Worm (Caenorhabditis elegans) whole organism, L2 larva: ENCODE data around the gene kat-1.

Experiments
- C34F6.9 ChIP-seq: fragments of 150-350 bp; optimal IDR thresholded peaks from 2 replicates; lab custom pipeline; 2014; ENCODE audit warnings: missing biosample characterization, missing genetic modification characterization
- F13H6.1 ChIP-seq: sonication (generic microtip); optimal IDR thresholded peaks from 2 replicates; lab custom pipeline; 2016; ENCODE audit warnings: missing genetic modification characterization, missing compliant biosample characterization
- R02D3.7 ChIP-seq: fragments of 150-350 bp; optimal IDR thresholded peaks from 2 replicates; lab custom pipeline; 2014; ENCODE audit warnings: missing biosample characterization, missing genetic modification characterization
- ZK546.5 ChIP-seq: sonication (generic microtip); optimal IDR thresholded peaks from 2 replicates; lab custom pipeline; 2017; ENCODE audit warnings: missing biosample characterization, missing genetic modification characterization
- alr-1 ChIP-seq: fragments of 150-350 bp; optimal IDR thresholded peaks from 2 replicates; lab custom pipeline; 2014; ENCODE audit warnings: missing biosample characterization, missing genetic modification characterization
- aly-2 ChIP-seq: fragments of 150-350 bp; optimal IDR thresholded peaks from 2 replicates; lab custom pipeline; 2014; ENCODE audit warnings: missing biosample characterization, missing genetic modification characterization
- ama-1 ChIP-seq: fragments of 150-350 bp; optimal IDR thresholded peaks from 2 replicates; lab custom pipeline; 2018; ENCODE audit warnings: inconsistent platforms
- ceh-82 ChIP-seq: fragments of 150-350 bp; optimal IDR thresholded peaks from 2 replicates; lab custom pipeline; 2014; ENCODE audit warnings: missing biosample characterization, missing genetic modification characterization
- crh-2 ChIP-seq: sonication (generic microtip); optimal IDR thresholded peaks from 2 replicates; lab custom pipeline; 2017; ENCODE audit warnings: missing biosample characterization, missing genetic modification characterization
- dmd-4 ChIP-seq: sonication (generic microtip); optimal IDR thresholded peaks from 2 replicates; lab custom pipeline; 2017; ENCODE audit warnings: missing biosample characterization, missing genetic modification characterization
- egl-27 ChIP-seq: sonication (generic microtip); optimal IDR thresholded peaks from 3 replicates; lab custom pipeline; 2017; ENCODE audit warnings: missing biosample characterization, missing genetic modification reagents, missing genetic modification characterization
- elt-1 ChIP-seq: fragments of 150-350 bp; optimal IDR thresholded peaks from 2 replicates; lab custom pipeline; 2014; ENCODE audit warnings: missing biosample characterization, missing genetic modification characterization
- elt-3 ChIP-seq: sonication (generic microtip); optimal IDR thresholded peaks from 2 replicates; lab custom pipeline; 2017; ENCODE audit warnings: missing biosample characterization, missing genetic modification characterization
- fos-1 ChIP-seq: fragments of 150-350 bp; optimal IDR thresholded peaks from 2 replicates; lab custom pipeline; 2014; ENCODE audit warnings: missing biosample characterization, missing genetic modification characterization
- gmeb-1 ChIP-seq: fragments of 150-350 bp; optimal IDR thresholded peaks from 2 replicates; lab custom pipeline; 2014; ENCODE audit warnings: missing biosample characterization, missing genetic modification characterization
- lin-13 ChIP-seq: fragments of 150-350 bp; optimal IDR thresholded peaks from 2 replicates; lab custom pipeline; 2014; ENCODE audit warnings: missing biosample characterization, missing genetic modification reagents, missing genetic modification characterization
- lin-39 ChIP-seq: fragments of 150-350 bp; optimal IDR thresholded peaks from 2 replicates; lab custom pipeline; 2014; ENCODE audit warnings: missing biosample characterization, missing genetic modification reagents, missing genetic modification characterization
- mab-5 ChIP-seq: fragments of 150-350 bp; optimal IDR thresholded peaks from 2 replicates; lab custom pipeline; 2014; ENCODE audit warnings: missing biosample characterization, missing genetic modification characterization
- mdl-1 ChIP-seq, 2 experiments: fragments of 150-350 bp in 1 of 2; sonication (generic microtip) in 1 of 2; optimal IDR thresholded peaks; 2 replicates each; lab custom pipeline; 2017; ENCODE audit warnings: missing biosample characterization in 2 of 2, missing genetic modification characterization in 2 of 2
- nhr-10 ChIP-seq: sonication (generic microtip); optimal IDR thresholded peaks from 2 replicates; lab custom pipeline; 2017; ENCODE audit warnings: missing biosample characterization, missing genetic modification characterization
- nhr-11 ChIP-seq: fragments of 150-350 bp; optimal IDR thresholded peaks from 2 replicates; lab custom pipeline; 2014; ENCODE audit warnings: missing biosample characterization, missing genetic modification characterization
- nhr-12 ChIP-seq: fragments of 150-350 bp; optimal IDR thresholded peaks from 2 replicates; lab custom pipeline; 2014; ENCODE audit warnings: missing biosample characterization, missing genetic modification characterization
- nhr-129 ChIP-seq: fragments of 150-350 bp; optimal IDR thresholded peaks from 2 replicates; lab custom pipeline; 2014; ENCODE audit warnings: missing biosample characterization, missing genetic modification characterization
- nhr-21 ChIP-seq: fragments of 150-350 bp; optimal IDR thresholded peaks from 2 replicates; lab custom pipeline; 2014; ENCODE audit warnings: missing biosample characterization, missing genetic modification characterization
- nhr-23 ChIP-seq: fragments of 150-350 bp; optimal IDR thresholded peaks from 2 replicates; lab custom pipeline; 2014; ENCODE audit warnings: missing biosample characterization, missing genetic modification reagents, missing genetic modification characterization
- nhr-25 ChIP-seq: fragments of 150-350 bp; sonication (generic microtip); optimal IDR thresholded peaks from 3 replicates; lab custom pipeline; 2014; ENCODE audit warnings: missing biosample characterization, missing genetic modification characterization
- nhr-6 ChIP-seq: fragments of 150-350 bp; optimal IDR thresholded peaks from 2 replicates; lab custom pipeline; 2014; ENCODE audit warnings: missing biosample characterization, missing genetic modification characterization
- nhr-77 ChIP-seq: fragments of 150-350 bp; optimal IDR thresholded peaks from 2 replicates; lab custom pipeline; 2014; ENCODE audit warnings: missing biosample characterization, missing genetic modification characterization
- peb-1 ChIP-seq: fragments of 150-350 bp; optimal IDR thresholded peaks from 2 replicates; lab custom pipeline; 2014; ENCODE audit warnings: missing biosample characterization, missing genetic modification characterization
- skn-1 ChIP-seq: sonication (generic microtip); optimal IDR thresholded peaks from 2 replicates; lab custom pipeline; 2017; ENCODE audit warnings: missing biosample characterization, missing genetic modification characterization
- sma-3 ChIP-seq: sonication (generic microtip); optimal IDR thresholded peaks from 2 replicates; lab custom pipeline; 2016; ENCODE audit warnings: missing genetic modification reagents, missing genetic modification characterization, missing compliant biosample characterization
- sma-9 ChIP-seq, 2 experiments: fragments of 150-350 bp in 1 of 2; sonication (generic microtip) in 1 of 2; optimal IDR thresholded peaks; 2 replicates each; lab custom pipeline; 2014 to 2016; ENCODE audit warnings: missing genetic modification characterization in 2 of 2, mild to moderate bottlenecking in 1 of 2, missing biosample characterization in 1 of 2, missing compliant biosample characterization in 1 of 2, missing genetic modification reagents in 1 of 2, moderate library complexity in 1 of 2
- snpc-4 ChIP-seq: fragments of 150-350 bp; optimal IDR thresholded peaks from 2 replicates; lab custom pipeline; 2014; ENCODE audit warnings: missing biosample characterization, missing genetic modification characterization
- unc-62 ChIP-seq: fragments of 150-350 bp; optimal IDR thresholded peaks from 2 replicates; lab custom pipeline; 2014; ENCODE audit warnings: missing biosample characterization, missing genetic modification reagents, missing genetic modification characterization
- ztf-1 ChIP-seq: fragments of 200-800 bp; sonication (Bioruptor generic); conservative IDR thresholded peaks from 2 replicates; pipeline ENCODE4 v1.3.6; 2022; ENCODE audit warnings: missing genetic modification characterization, missing compliant biosample characterization
- ztf-11 ChIP-seq: sonication (generic microtip); optimal IDR thresholded peaks from 2 replicates; lab custom pipeline; 2017; ENCODE audit warnings: missing biosample characterization, missing genetic modification characterization
- ztf-4 ChIP-seq: fragments of 150-350 bp; optimal IDR thresholded peaks from 2 replicates; lab custom pipeline; 2014; ENCODE audit warnings: missing biosample characterization, missing genetic modification characterization

Gene kat-1

DNA sequence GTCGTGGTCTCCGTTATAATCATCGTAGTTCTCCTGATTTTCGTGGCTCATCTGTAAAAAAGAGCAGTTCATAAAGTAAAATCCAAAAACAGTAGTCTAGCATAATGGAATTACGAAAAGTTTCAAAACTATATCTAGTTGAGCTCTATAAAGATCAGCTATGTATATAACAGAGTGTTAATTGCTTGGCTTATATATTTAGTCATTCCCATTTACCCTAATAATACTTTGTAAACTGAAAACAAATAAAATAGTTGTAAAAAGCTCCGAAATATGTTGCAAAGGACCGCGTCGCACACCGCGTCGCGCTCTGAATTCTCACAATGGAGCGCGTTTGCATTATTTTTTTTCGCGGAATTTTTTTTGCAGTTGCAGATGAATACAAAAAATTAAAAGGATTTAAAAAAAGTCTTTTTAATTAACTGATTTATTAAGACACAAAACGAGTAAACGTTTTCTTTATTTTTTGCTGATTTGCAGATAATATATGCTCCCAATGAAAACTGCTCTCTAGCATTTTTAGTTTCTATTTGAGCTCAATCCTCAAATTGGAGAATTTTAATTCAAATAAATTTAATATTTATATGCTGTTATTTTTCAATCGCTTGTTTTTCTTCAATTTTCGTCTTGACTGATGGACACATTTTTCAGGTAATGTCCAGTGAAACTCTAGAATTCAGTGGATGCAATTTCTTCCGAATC is 23.4 kb upstream of the kat-1 start, which contains the start of the genes tcer-1 and ZK1127.5 (continued):
- TF ChIP-seq nhr-23 (tag; lab: Kevin White, UChicago), result no peak
- no peak for TF ChIP-seq lin-39 (tag; lab: Kevin White, UChicago)
- no peak for TF ChIP-seq ZK546.5 (tag; lab: Kevin White, UChicago)
- no peak for TF ChIP-seq ztf-4 (tag; lab: Kevin White, UChicago)
- TF ChIP-seq fos-1 (tag; lab: Kevin White, UChicago), result peak; percentile 1
- no peak for TF ChIP-seq peb-1 (tag; lab: Kevin White, UChicago)
- TF ChIP-seq C34F6.9 (tag; lab: Kevin White, UChicago), result peak; percentile 89
- TF ChIP-seq unc-62 (GFP tag; lab: Kevin White, UChicago), result no peak
- no peak for TF ChIP-seq alr-1 (tag; lab: Kevin White, UChicago)
- no peak for TF ChIP-seq elt-3 (tag; lab: Kevin White, UChicago)
- no peak for TF ChIP-seq R02D3.7 (tag; lab: Kevin White, UChicago)
- no peak for TF ChIP-seq nhr-25
- TF ChIP-seq nhr-11, result no peak
- no peak for TF ChIP-seq ztf-11 (tag; lab: Kevin White, UChicago)
- no peak for TF ChIP-seq dmd-4 (tag; lab: Kevin White, UChicago)
- TF ChIP-seq sma-3, result peak; percentile 28
- TF ChIP-seq skn-1, result no peak
- peak; percentile 40 for TF ChIP-seq snpc-4
- TF ChIP-seq nhr-77 (tag; lab: Kevin White, UChicago), result no peak
- no peak for TF ChIP-seq nhr-21 (tag; lab: Kevin White, UChicago)
- TF ChIP-seq sma-9 (GFP tag; optimal IDR thresholded peaks at IDR 0.05; lab: Kevin White, UChicago), result peak; percentile 4
- no peak for TF ChIP-seq sma-9 (tag; optimal IDR thresholded peaks at IDR 0.05; lab: Kevin White, UChicago)
- TF ChIP-seq mab-5 (tag; lab: Kevin White, UChicago), result no peak
- TF ChIP-seq ztf-1, result no peak
- TF ChIP-seq, all 48 proteins: peak for 13

ce11 chrII:7051778-7052177 is 21.8 kb upstream of the kat-1 start, which contains the start of gene ZK1127.12:
Gene ZK1127.12 (plus strand): TSS chrII:7052078.
- TF ChIP-seq nhr-129 (tag; lab: Kevin White, UChicago), result no peak

DNA sequence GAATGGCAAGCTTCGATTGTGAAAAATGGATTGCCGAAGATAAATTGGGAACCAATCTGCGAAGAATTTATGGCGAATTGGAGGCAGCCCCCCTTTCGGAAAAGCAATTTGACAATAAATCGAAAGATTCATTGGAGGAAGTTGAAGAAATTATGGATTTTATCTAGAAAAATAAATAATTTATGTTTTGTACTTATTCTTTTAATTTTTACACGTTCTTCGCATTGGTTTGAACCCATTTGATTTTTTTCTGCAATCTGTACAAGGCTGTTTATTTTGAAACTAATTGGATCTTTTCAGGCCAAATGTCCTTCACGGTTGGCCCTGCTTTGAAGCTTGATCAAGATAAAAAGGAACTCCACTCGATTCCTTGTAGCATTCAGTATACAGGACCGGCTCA is 20.6 kb upstream of the kat-1 start, which contains the start of gene ZK1127.13:
TSS of gene ZK1127.13 (plus strand) at position 301 of the 400 bp plus-strand sequence.
- TF ChIP-seq nhr-129 (tag; lab: Kevin White, UChicago), result no peak
- TF ChIP-seq R02D3.7 (tag; lab: Kevin White, UChicago), result no peak
- TF ChIP-seq elt-1, result no peak
- no peak for TF ChIP-seq ztf-4 (tag; lab: Kevin White, UChicago)
- no peak for TF ChIP-seq nhr-21 (tag; lab: Kevin White, UChicago)
- no peak for TF ChIP-seq ceh-82 (tag; lab: Kevin White, UChicago)
- no peak for TF ChIP-seq nhr-12 (tag; lab: Kevin White, UChicago)
- TF ChIP-seq ama-1, result no peak
- TF ChIP-seq mdl-1 (tag; optimal IDR thresholded peaks at IDR 0.05; lab: Kevin White, UChicago), result no peak
- no peak for TF ChIP-seq nhr-23 (tag; lab: Kevin White, UChicago)
- no peak for TF ChIP-seq mab-5 (tag; lab: Kevin White, UChicago)
- no peak for TF ChIP-seq sma-9 (GFP tag; optimal IDR thresholded peaks at IDR 0.05; lab: Kevin White, UChicago)
- no peak for TF ChIP-seq sma-9 (tag; optimal IDR thresholded peaks at IDR 0.05; lab: Kevin White, UChicago)
- no peak for TF ChIP-seq nhr-11
- TF ChIP-seq crh-2 (tag; lab: Kevin White, UChicago), result no peak
- no peak for TF ChIP-seq dmd-4 (tag; lab: Kevin White, UChicago)
- no peak for TF ChIP-seq nhr-10 (tag; lab: Kevin White, UChicago)

ce11 chrII:7053649-7054048 is 20.0 kb upstream of the kat-1 start, which contains the start of gene ZK1127.4:
Gene ZK1127.4 (plus strand): TSS chrII:7053949.
- TF ChIP-seq fos-1 (tag; lab: Kevin White, UChicago) (no peak), alr-1 (tag; lab: Kevin White, UChicago) (no peak)

DNA sequence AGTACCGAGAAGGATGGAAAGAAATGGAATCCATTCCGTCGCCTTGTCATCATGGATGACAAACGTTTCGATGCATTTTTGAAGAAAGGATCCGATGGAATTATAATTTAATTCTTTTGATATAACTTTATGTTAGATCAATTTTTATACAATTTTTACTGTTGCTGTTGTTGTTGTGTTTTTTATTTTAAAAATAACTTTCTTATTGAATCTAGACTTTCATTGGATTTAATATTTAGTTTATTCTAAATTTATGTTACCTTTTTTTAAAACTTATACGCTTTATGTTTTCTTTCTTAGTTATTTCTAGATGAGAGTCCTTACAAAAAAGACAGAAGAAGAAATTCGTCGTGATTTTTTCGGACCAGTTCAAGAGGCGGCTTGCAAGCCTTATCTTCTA is 18.6 kb upstream of the kat-1 start, which contains the start of gene ZK1127.3:
TSS of gene ZK1127.3 (plus strand) at position 301 of the 400 bp plus-strand sequence.
- no peak for TF ChIP-seq unc-62 (GFP tag; lab: Kevin White, UChicago)
- TF ChIP-seq nhr-21 (tag; lab: Kevin White, UChicago), result no peak
- no peak for TF ChIP-seq aly-2 (tag; lab: Kevin White, UChicago)
- no peak for TF ChIP-seq nhr-6 (tag; lab: Kevin White, UChicago)
- TF ChIP-seq gmeb-1 (tag; lab: Kevin White, UChicago), result no peak
- no peak for TF ChIP-seq lin-13 (GFP tag; lab: Kevin White, UChicago)
- TF ChIP-seq elt-3 (tag; lab: Kevin White, UChicago), result no peak
- TF ChIP-seq peb-1 (tag; lab: Kevin White, UChicago), result no peak
- no peak for TF ChIP-seq crh-2 (tag; lab: Kevin White, UChicago)
- no peak for TF ChIP-seq mdl-1 (tag; optimal IDR thresholded peaks at IDR 0.05; lab: Kevin White, UChicago)
- TF ChIP-seq fos-1 (tag; lab: Kevin White, UChicago), result no peak
- no peak for TF ChIP-seq F13H6.1 (tag; lab: Kevin White, UChicago)
- no peak for TF ChIP-seq egl-27 (tag; lab: Kevin White, UChicago)
